Worm (Caenorhabditis elegans) whole organism, L4/young adult: ENCODE measurements around the gene ceh-75.

Experiments used
- dao-5 ChIP-seq: sonication (generic microtip); optimal IDR thresholded peaks from 2 replicates; lab custom pipeline; 2016; ENCODE audit warnings: missing genotype, missing genetic modification characterization, moderate library complexity, missing compliant biosample characterization
- him-1 ChIP-seq: sonication (generic microtip); optimal IDR thresholded peaks from 2 replicates; lab custom pipeline; 2016; ENCODE audit warnings: missing genotype, missing genetic modification reagents, missing genetic modification characterization, missing compliant biosample characterization

DNA sequence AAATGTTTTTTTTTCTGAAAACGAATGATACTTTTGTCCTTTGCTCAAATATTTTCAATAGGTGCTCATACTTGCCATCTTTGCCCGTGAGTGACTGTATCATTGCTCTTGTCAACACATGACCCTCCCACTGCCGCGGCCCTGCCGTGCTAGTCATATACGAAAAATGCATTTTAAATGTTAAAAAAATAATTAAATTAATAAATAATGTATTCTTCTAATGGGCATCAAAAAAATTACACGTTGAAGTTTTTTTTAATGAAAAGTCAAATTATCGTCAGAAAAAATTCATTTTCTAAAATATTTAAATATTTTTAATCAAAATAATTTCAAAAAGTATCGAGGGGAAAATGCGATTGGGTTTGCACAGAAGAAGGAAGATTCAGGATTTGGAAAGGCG, 1.3 kb downstream of the ceh-75 start, which contains the start of gene C50H2.7:
- no peak for TF ChIP-seq dao-5 (tag; lab: Kevin White, UChicago)
- TF ChIP-seq him-1 (tag; lab: Kevin White, UChicago), result no peak
